Worm (Caenorhabditis elegans): ENCODE data around the gene F14F9.2.

F14F9.2 gene

ce11 chrV:5169586-5169985 lies 24.9 kb downstream of the F14F9.2 start, which contains the start of gene srt-64:
Gene srt-64 (minus strand): TSS chrV:5169686.
- TF ChIP-seq lin-11 (tag; optimal IDR thresholded peaks at IDR 0.05) = no peak

ce11 chrV:5172833-5173232 lies 28.2 kb downstream of the F14F9.2 start, which contains the start of gene srt-65:
Gene srt-65 (minus strand): TSS chrV:5172933.
- TF ChIP-seq fkh-10 (GFP tag; optimal IDR thresholded peaks at IDR 0.05) (no peak), ama-1 (optimal IDR thresholded peaks at IDR 0.05) (no peak), unc-3 (GFP tag; conservative IDR thresholded peaks at IDR 0.05) (no peak), unc-3 (tag; optimal IDR thresholded peaks at IDR 0.05) (no peak), zip-5 (tag; optimal IDR thresholded peaks at IDR 0.05) (no peak), ceh-48 (tag; optimal IDR thresholded peaks at IDR 0.05) (no peak), ceh-6 (GFP tag; optimal IDR thresholded peaks at IDR 0.05) (no peak), sox-4 (tag; optimal IDR thresholded peaks at IDR 0.05) (no peak), C38D4.7 (GFP tag; optimal IDR thresholded peaks at IDR 0.05) (no peak), nhr-232 (tag; optimal IDR thresholded peaks at IDR 0.05) (no peak), ttx-3 (tag; optimal IDR thresholded peaks at IDR 0.05) (no peak), ceh-22 (tag; optimal IDR thresholded peaks at IDR 0.05) (no peak), sdc-2 (tag; optimal IDR thresholded peaks at IDR 0.05) (no peak), F13H6.1 (tag; optimal IDR thresholded peaks at IDR 0.05) (no peak)

DNA sequence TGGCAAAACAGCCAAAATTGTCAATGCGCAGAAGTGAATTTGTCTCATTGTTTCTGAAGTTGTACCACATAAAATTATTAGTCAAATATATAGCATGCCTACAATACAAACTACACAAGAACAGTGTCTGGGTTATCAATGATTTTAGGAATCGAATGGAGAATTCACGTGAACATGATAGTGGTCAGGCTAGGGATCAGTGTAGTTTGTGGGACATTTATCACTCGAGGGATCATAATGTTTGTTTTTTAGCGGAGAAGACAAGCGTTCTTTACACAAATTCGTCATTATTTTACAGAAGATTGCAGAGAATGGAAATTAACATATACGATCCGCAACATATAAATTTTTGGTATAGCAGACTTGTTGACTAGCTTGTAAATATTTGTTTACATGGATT lies 32.6 kb downstream of the F14F9.2 start, which contains the start of gene ugt-51:
ugt-51 (minus strand) TSS at position 101 of the 400 bp plus-strand sequence.
- no peak for TF ChIP-seq pat-9 (tag; optimal IDR thresholded peaks at IDR 0.05)

- TF ChIP-seq elt-2 (tag; optimal IDR thresholded peaks at IDR 0.05) = peak; percentile 60
- no peak for TF ChIP-seq ets-4 (tag; optimal IDR thresholded peaks at IDR 0.05)
Measured at ce11 chrV:5178051-5178450, 33.4 kb downstream of the F14F9.2 start.

DNA sequence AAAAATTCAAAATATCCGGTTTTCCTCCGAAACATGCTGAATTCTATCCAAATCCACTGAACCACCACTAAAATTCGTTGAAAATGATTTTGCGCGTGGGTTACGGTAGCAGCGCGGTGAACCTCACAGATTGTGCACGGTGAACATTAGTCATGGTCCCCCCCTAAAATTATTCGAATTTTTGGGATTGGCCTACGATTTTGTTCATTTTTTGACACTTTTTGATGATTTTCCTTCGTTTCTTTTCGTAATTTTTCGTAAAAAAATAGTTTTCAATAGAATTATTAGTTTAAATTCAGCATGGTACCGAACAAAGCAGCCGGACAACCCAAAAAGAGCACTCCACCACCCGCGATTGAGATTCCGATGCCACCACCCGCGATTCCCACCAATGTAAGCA lies 37.0 kb downstream of the F14F9.2 start, which contains the start of gene C03A7.2:
C03A7.2 (plus strand) TSS at position 301 of the 400 bp plus-strand sequence.
- TF ChIP-seq pha-2 (tag; optimal IDR thresholded peaks at IDR 0.05) = no peak
- no peak for TF ChIP-seq pat-9 (tag; optimal IDR thresholded peaks at IDR 0.05)
- no peak for TF ChIP-seq ceh-22 (tag; optimal IDR thresholded peaks at IDR 0.05)
- no peak for TF ChIP-seq unc-3 (GFP tag; conservative IDR thresholded peaks at IDR 0.05)
- no peak for TF ChIP-seq unc-3 (tag; optimal IDR thresholded peaks at IDR 0.05)
- TF ChIP-seq tbx-2 (tag; optimal IDR thresholded peaks at IDR 0.05) = no peak
- no peak for TF ChIP-seq unc-86 (tag; optimal IDR thresholded peaks at IDR 0.05)

DNA sequence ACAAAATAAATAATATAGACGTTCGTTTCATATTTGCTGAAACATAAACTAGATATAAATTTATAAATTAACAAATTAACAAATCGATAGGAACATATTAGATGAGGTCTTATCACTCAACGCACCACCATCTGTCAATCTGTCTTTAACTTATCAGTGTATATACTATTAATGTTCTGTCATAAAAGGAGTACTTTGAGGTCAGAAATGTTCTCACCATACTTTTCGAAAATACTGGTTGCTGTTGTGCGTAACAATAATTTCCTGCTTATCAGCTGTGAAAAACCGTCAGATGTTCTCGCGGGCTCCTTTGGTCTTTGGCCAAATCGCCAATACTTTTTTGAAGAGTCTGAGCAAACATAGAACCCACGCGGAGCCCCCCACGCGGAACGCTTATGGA lies 47.9 kb downstream of the F14F9.2 start, which contains the start of gene C03A7.13:
C03A7.13 (minus strand) TSS at position 43 of the 400 bp plus-strand sequence.
- TF ChIP-seq pha-4 (tag; optimal IDR thresholded peaks at IDR 0.05) (no peak), tbx-7 (tag; optimal IDR thresholded peaks at IDR 0.05) (no peak), pros-1 (tag; optimal IDR thresholded peaks at IDR 0.05) (no peak), ztf-16 (tag; optimal IDR thresholded peaks at IDR 0.05) (no peak), ceh-22 (tag; optimal IDR thresholded peaks at IDR 0.05) (no peak), pqm-1 (tag; optimal IDR thresholded peaks at IDR 0.05) (no peak), mec-3 (tag; optimal IDR thresholded peaks at IDR 0.05; ENCODE audit: borderline replicate concordance) (no peak), odd-2 (tag; optimal IDR thresholded peaks at IDR 0.05) (no peak), sdc-2 (tag; optimal IDR thresholded peaks at IDR 0.05) (no peak), pha-2 (tag; optimal IDR thresholded peaks at IDR 0.05) (no peak), hlh-6 (tag; optimal IDR thresholded peaks at IDR 0.05) (no peak), pax-1 (tag; optimal IDR thresholded peaks at IDR 0.05) (no peak), che-1 (tag; optimal IDR thresholded peaks at IDR 0.05) (no peak)

ce11 chrV:5194508-5194907 lies 49.9 kb downstream of the F14F9.2 start, which contains the start of gene abu-8:
Gene abu-8 (minus strand): TSS chrV:5194608.
- TF ChIP-seq pqm-1 (tag; optimal IDR thresholded peaks at IDR 0.05) = no peak
- TF ChIP-seq ets-4 (tag; optimal IDR thresholded peaks at IDR 0.05) = no peak
- TF ChIP-seq ceh-30 (tag; optimal IDR thresholded peaks at IDR 0.05) = no peak
- no peak for TF ChIP-seq sdc-2 (tag; optimal IDR thresholded peaks at IDR 0.05)
- TF ChIP-seq K09A11.1 (tag; optimal IDR thresholded peaks at IDR 0.05; ENCODE audit: insufficient read depth) = no peak
